Fruit fly (Drosophila melanogaster): ENCODE data around the gene Sema1a.

Sema1a gene

DNA sequence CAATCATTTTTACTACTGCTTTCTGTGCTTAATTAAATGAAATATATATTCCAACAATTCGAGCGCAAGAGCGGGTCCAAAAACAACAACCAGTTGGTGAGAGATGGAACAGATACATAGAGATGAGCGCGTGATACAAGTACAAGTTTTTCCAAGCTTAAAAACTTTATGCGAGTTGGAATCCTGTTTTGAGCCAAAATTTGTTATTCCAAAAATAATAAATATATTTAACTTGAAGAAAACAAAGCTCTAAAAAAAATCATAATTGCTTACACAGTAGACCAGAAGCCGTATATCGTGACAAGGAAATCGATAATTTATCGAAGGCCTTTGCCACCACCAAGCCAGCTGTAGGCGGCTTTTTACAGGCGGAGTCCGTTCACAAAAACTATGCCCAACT lies 27.2 kb upstream of the Sema1a start, which contains the start of the genes CG13097 and PIG-U (continued):
- TF ChIP-seq fd3F (GFP tag; optimal IDR thresholded peaks at IDR 0.05) = peak; percentile 46
- peak; percentile 44 for TF ChIP-seq crc (GFP tag; optimal IDR thresholded peaks at IDR 0.05)
- peak; percentile 77 for TF ChIP-seq E2f2 (GFP tag; IDR thresholded peaks at IDR 0.05)
- TF ChIP-seq ro (GFP tag; IDR thresholded peaks at IDR 0.05) = no peak
- peak; percentile 40; the same call in 1 of the 2 replicates for TF ChIP-seq CG10321 (GFP tag; IDR thresholded peaks at IDR 0.05)
- TF ChIP-seq CG17802 (tag; optimal IDR thresholded peaks at IDR 0.05) = no peak
- TF ChIP-seq bcd (GFP tag; optimal IDR thresholded peaks at IDR 0.05) = no peak
- TF ChIP-seq Awh (GFP tag; IDR thresholded peaks at IDR 0.05) = 0 out of 2 replicates have a peak, but pooled peaks have one; percentile 13
- peak; percentile 18 for TF ChIP-seq CG1603 (tag; optimal IDR thresholded peaks at IDR 0.05)
- peak; percentile 57 for TF ChIP-seq CG12104 (GFP tag; optimal IDR thresholded peaks at IDR 0.05)
- peak; percentile 52; the same call in 1 of the 3 replicates for TF ChIP-seq CG7357 (GFP tag; IDR thresholded peaks at IDR 0.05)
- TF ChIP-seq fd96Cb (tag; optimal IDR thresholded peaks at IDR 0.05) = peak; percentile 53
- TF ChIP-seq CG2202 (tag; optimal IDR thresholded peaks at IDR 0.05) = peak; percentile 55
- peak; percentile 50 for TF ChIP-seq CG16863 (GFP tag; optimal IDR thresholded peaks at IDR 0.05)
- TF ChIP-seq ash1 (GFP tag; optimal IDR thresholded peaks at IDR 0.05) = no peak
- TF ChIP-seq Lim3 (GFP tag; IDR thresholded peaks at IDR 0.05) = no peak
- TF ChIP-seq CG12659 (GFP tag; optimal IDR thresholded peaks at IDR 0.05) = peak; percentile 79
- no peak for TF ChIP-seq CG2875 (GFP tag; optimal IDR thresholded peaks at IDR 0.05)
- peak; percentile 88 for TF ChIP-seq Ptx1 (GFP tag; IDR thresholded peaks at IDR 0.05)
- peak; percentile 13 for TF ChIP-seq CTCF (GFP tag; optimal IDR thresholded peaks at IDR 0.05)
- peak; percentile 77 for TF ChIP-seq ci (GFP tag; IDR thresholded peaks at IDR 0.05)
- peak; percentile 74; the same call in 1 of the 3 replicates for TF ChIP-seq mld (GFP tag; IDR thresholded peaks at IDR 0.05; ENCODE audit: partially characterized antibody)
- TF ChIP-seq zf30C (GFP tag; optimal IDR thresholded peaks at IDR 0.05) = no peak
- no peak for TF ChIP-seq nom (GFP tag; optimal IDR thresholded peaks at IDR 0.05)
- TF ChIP-seq pzg (GFP tag; optimal IDR thresholded peaks at IDR 0.05) = peak; percentile 64
- TF ChIP-seq CG8765 (GFP tag; IDR thresholded peaks at IDR 0.05) = peak; percentile 71
- TF ChIP-seq maf-S (GFP tag; optimal IDR thresholded peaks at IDR 0.05) = peak; percentile 71
- TF ChIP-seq HLHmδ (GFP tag; optimal IDR thresholded peaks at IDR 0.05) = no peak
- peak; percentile 77 for TF ChIP-seq CG30020 (tag; optimal IDR thresholded peaks at IDR 0.05)
- TF ChIP-seq her (GFP tag; optimal IDR thresholded peaks at IDR 0.05) = no peak
- peak; percentile 85 for TF ChIP-seq nmo (GFP tag; optimal IDR thresholded peaks at IDR 0.05)
- TF ChIP-seq chif (GFP tag; optimal IDR thresholded peaks at IDR 0.05) = peak; percentile 43 to 71
- TF ChIP-seq Atf6 (GFP tag; IDR thresholded peaks at IDR 0.05) = peak; percentile 85
- TF ChIP-seq CG8281 (tag; optimal IDR thresholded peaks at IDR 0.05) = no peak
- peak; percentile 22 for TF ChIP-seq jumu (GFP tag; optimal IDR thresholded peaks at IDR 0.05)
- TF ChIP-seq Bdp1 (GFP tag; optimal IDR thresholded peaks at IDR 0.05) = peak; percentile 69
- TF ChIP-seq pnt (GFP tag; optimal IDR thresholded peaks at IDR 0.05) = peak; percentile 64
- TF ChIP-seq Poxn (GFP tag; IDR thresholded peaks at IDR 0.05) = peak; percentile 42; the same call in 1 of the 2 replicates
- peak; percentile 75 for TF ChIP-seq CG34422 (GFP tag; IDR thresholded peaks at IDR 0.05)
- TF ChIP-seq CG10431 (GFP tag; optimal IDR thresholded peaks at IDR 0.05) = peak; percentile 34
- peak; percentile 68 for TF ChIP-seq Atf-2 (GFP tag; optimal IDR thresholded peaks at IDR 0.05)
- TF ChIP-seq trem (tag; optimal IDR thresholded peaks at IDR 0.05) = peak; percentile 91
- TF ChIP-seq CG13424 (tag; optimal IDR thresholded peaks at IDR 0.05) = peak; percentile 86
- TF ChIP-seq CG31365 (tag; optimal IDR thresholded peaks at IDR 0.05) = no peak
- TF ChIP-seq CG2129 (GFP tag; IDR thresholded peaks at IDR 0.05; ENCODE audit: partially characterized antibody) = peak; percentile 97
- TF ChIP-seq CG2678 (tag; optimal IDR thresholded peaks at IDR 0.05) = no peak
- peak; percentile 73 for TF ChIP-seq CG14014 (GFP tag; IDR thresholded peaks at IDR 0.05)
- TF ChIP-seq klu (GFP tag; IDR thresholded peaks at IDR 0.05) = peak; percentile 67; the same call in 1 of the 2 replicates
- 0 out of 3 replicates have a peak, but pooled peaks have one; percentile 50 for TF ChIP-seq CG11560 (tag; IDR thresholded peaks at IDR 0.05)
- TF ChIP-seq unc-4 (GFP tag; IDR thresholded peaks at IDR 0.05; ENCODE audit: partially characterized antibody) = peak; percentile 96
- TF ChIP-seq exex (tag; optimal IDR thresholded peaks at IDR 0.05) = peak; percentile 54

All from whole organism, embryonic.